Fruit fly (Drosophila melanogaster) whole organism, wandering third instar larva: Measurements from ENCODE around the gene ssh.

Experiments
- OdsH ChIP-seq: fragments of 200-800 bp; sonication (Bioruptor generic); optimal IDR thresholded peaks from 2 replicates; lab custom pipeline; 2016; ENCODE audit warnings: missing biosample characterization, mild to moderate bottlenecking, missing genetic modification characterization
- fru ChIP-seq: fragments of 200-800 bp; sonication (Bioruptor generic); optimal IDR thresholded peaks from 3 replicates; lab custom pipeline; 2016; ENCODE audit warnings: missing biosample characterization, mild to moderate bottlenecking, missing genetic modification characterization
- woc ChIP-seq: sonication (Bioruptor generic); optimal IDR thresholded peaks from 2 replicates; lab custom pipeline; 2016; ENCODE audit warnings: missing biosample characterization, mild to moderate bottlenecking, missing genetic modification characterization

dm6 chr3R:24968888-24969287, 24.1 kb upstream of the ssh start:
- TF ChIP-seq fru (GFP tag; lab: Kevin White, UChicago), result no peak
- no peak for TF ChIP-seq OdsH (GFP tag; lab: Kevin White, UChicago)
- no peak for TF ChIP-seq woc (GFP tag; lab: Kevin White, UChicago)
